Fruit fly (Drosophila melanogaster): ENCODE measurements around the gene CG31710.

dm6 chr2L:9660516-9660920 lies 45.2 kb downstream of the CG31710 start:
- no peak for TF ChIP-seq CrebA (GFP tag; optimal IDR thresholded peaks at IDR 0.05; ENCODE audit: borderline replicate concordance)
- TF ChIP-seq h (GFP tag; optimal IDR thresholded peaks at IDR 0.05) = no peak
- no peak for TF ChIP-seq psq (GFP tag; optimal IDR thresholded peaks at IDR 0.05)
- TF ChIP-seq Hr83 (GFP tag; optimal IDR thresholded peaks at IDR 0.05; ENCODE audit: poor library complexity, severe bottlenecking) = no peak
- no peak for TF ChIP-seq lola (GFP tag; optimal IDR thresholded peaks at IDR 0.05)
- TF ChIP-seq br (GFP tag; optimal IDR thresholded peaks at IDR 0.05) = no peak
- TF ChIP-seq Myc (optimal IDR thresholded peaks at IDR 0.05) = no peak
- no peak for TF ChIP-seq fru (GFP tag; optimal IDR thresholded peaks at IDR 0.05)
- TF ChIP-seq GATAd (GFP tag; optimal IDR thresholded peaks at IDR 0.05) = no peak
- TF ChIP-seq pan (optimal IDR thresholded peaks at IDR 0.05) = no peak
- no peak for TF ChIP-seq CG32264 (GFP tag; optimal IDR thresholded peaks at IDR 0.05)
- TF ChIP-seq usp (GFP tag; optimal IDR thresholded peaks at IDR 0.05) = no peak

Measured in whole organism, wandering third instar larva.